Fruit fly (Drosophila melanogaster) whole organism, embryonic: ENCODE results near the gene Pss.

Experiments
- Antp ChIP-seq: fragments of 200-800 bp; sonication (Bioruptor generic); optimal IDR thresholded peaks from 3 replicates; lab custom pipeline; 2016; ENCODE audit warnings: missing biosample characterization, missing genetic modification characterization
- CG10321 ChIP-seq: fragments of 200-800 bp; sonication (Bioruptor generic); IDR thresholded peaks from 2 replicates; pipeline ENCODE4 v1.3.6; 2022; ENCODE audit warnings: missing biosample characterization, missing genetic modification characterization
- CG10462 ChIP-seq: fragments of 200-800 bp; sonication (Bioruptor generic); optimal IDR thresholded peaks from 2 replicates; lab custom pipeline; 2016; ENCODE audit warnings: missing biosample characterization, missing genetic modification characterization
- CG10565 ChIP-seq: fragments of 200-800 bp; sonication (Bioruptor generic); optimal IDR thresholded peaks from 3 replicates; lab custom pipeline; 2016; ENCODE audit warnings: missing biosample characterization, mild to moderate bottlenecking, missing genetic modification characterization
- CG10959 ChIP-seq: fragments of 200-800 bp; sonication (Bioruptor generic); IDR thresholded peaks from 2 replicates; pipeline ENCODE4 v1.3.6; 2022; ENCODE audit warnings: missing biosample characterization, missing genetic modification characterization
- CG11247 ChIP-seq: fragments of 200-800 bp; sonication (Bioruptor generic); IDR thresholded peaks from 2 replicates; pipeline ENCODE4 v1.3.6; 2022; ENCODE audit warnings: missing biosample characterization, missing genetic modification characterization
- CG11560 ChIP-seq: fragments of 200-800 bp; sonication (Bioruptor generic); IDR thresholded peaks from 3 replicates; pipeline ENCODE4 v1.3.6; 2022; ENCODE audit warnings: missing biosample characterization, missing genetic modification characterization
- CG13287 ChIP-seq: fragments of 200-800 bp; sonication (Bioruptor generic); IDR thresholded peaks from 2 replicates; pipeline ENCODE4 v1.3.6; 2022; ENCODE audit warnings: missing biosample characterization, missing genetic modification characterization; ENCODE audit not compliant: partially characterized antibody
- CG13775 ChIP-seq: fragments of 200-800 bp; sonication (Bioruptor generic); optimal IDR thresholded peaks from 3 replicates; lab custom pipeline; 2017; ENCODE audit warnings: missing biosample characterization, mild to moderate bottlenecking, missing genetic modification characterization
- CG15269 ChIP-seq: fragments of 200-800 bp; sonication (Bioruptor generic); optimal IDR thresholded peaks from 2 replicates; lab custom pipeline; 2018; ENCODE audit warnings: missing biosample characterization, mild to moderate bottlenecking, missing genetic modification characterization, moderate library complexity
- CG17328 ChIP-seq: fragments of 200-800 bp; sonication (Bioruptor generic); IDR thresholded peaks from 2 replicates; pipeline ENCODE4 v1.3.6; 2022; ENCODE audit warnings: missing biosample characterization, missing genetic modification characterization
- CG18011 ChIP-seq: fragments of 200-800 bp; sonication (Bioruptor generic); optimal IDR thresholded peaks from 2 replicates; lab custom pipeline; 2017; ENCODE audit warnings: missing biosample characterization, missing genetic modification characterization, mild to moderate bottlenecking, moderate library complexity, missing genotype
- CG18262 ChIP-seq: fragments of 200-800 bp; optimal IDR thresholded peaks from 3 replicates; lab custom pipeline; 2019; ENCODE audit warnings: missing biosample characterization, mild to moderate bottlenecking, missing genetic modification characterization, moderate library complexity
- CG2120 ChIP-seq: fragments of 200-800 bp; sonication (Bioruptor generic); optimal IDR thresholded peaks from 3 replicates; lab custom pipeline; 2016; ENCODE audit warnings: missing biosample characterization, missing genetic modification characterization
- CG30431 ChIP-seq: fragments of 200-800 bp; sonication (Bioruptor generic); optimal IDR thresholded peaks from 2 replicates; lab custom pipeline; 2017; ENCODE audit warnings: missing biosample characterization, missing genetic modification characterization
- CG31388 ChIP-seq: fragments of 200-800 bp; sonication (Bioruptor generic); optimal IDR thresholded peaks from 2 replicates; lab custom pipeline; 2016; ENCODE audit warnings: missing biosample characterization, missing genetic modification characterization
- CG32767 ChIP-seq: fragments of 200-800 bp; sonication (Bioruptor generic); IDR thresholded peaks from 2 replicates; pipeline ENCODE4 v1.3.6; 2022; ENCODE audit warnings: missing biosample characterization, missing genetic modification characterization
- CG32772 ChIP-seq: fragments of 200-800 bp; sonication (Bioruptor generic); IDR thresholded peaks from 2 replicates; pipeline ENCODE4 v1.3.6; 2022; ENCODE audit warnings: missing biosample characterization, missing genetic modification characterization
- CG4328 ChIP-seq: fragments of 200-800 bp; sonication (Bioruptor generic); optimal IDR thresholded peaks from 3 replicates; lab custom pipeline; 2017; ENCODE audit warnings: missing biosample characterization, missing genetic modification reagents, missing genetic modification characterization
- CG4730 ChIP-seq: fragments of 200-800 bp; sonication (Bioruptor generic); IDR thresholded peaks from 2 replicates; pipeline ENCODE4 v1.3.6; 2022; ENCODE audit warnings: missing biosample characterization, missing genetic modification characterization
- CG6175 ChIP-seq: fragments of 200-800 bp; sonication (Bioruptor generic); IDR thresholded peaks from 3 replicates; pipeline ENCODE4 v1.3.6; 2022; ENCODE audit warnings: missing biosample characterization, missing genetic modification characterization
- CG6689 ChIP-seq: fragments of 200-800 bp; sonication (Bioruptor generic); IDR thresholded peaks from 2 replicates; pipeline ENCODE4 v1.3.6; 2022; ENCODE audit warnings: missing biosample characterization, missing genetic modification characterization
- CG6791 ChIP-seq: fragments of 200-800 bp; sonication (Bioruptor generic); IDR thresholded peaks from 3 replicates; pipeline ENCODE4 v1.3.6; 2022; ENCODE audit warnings: missing biosample characterization, missing genetic modification characterization; ENCODE audit not compliant: partially characterized antibody
- CG8359 ChIP-seq: fragments of 200-800 bp; sonication (Bioruptor generic); optimal IDR thresholded peaks from 2 replicates; lab custom pipeline; 2017; ENCODE audit warnings: missing biosample characterization, mild to moderate bottlenecking, missing genetic modification characterization, borderline replicate concordance
- CG9437 ChIP-seq: fragments of 200-800 bp; sonication (Bioruptor generic); optimal IDR thresholded peaks from 2 replicates; lab custom pipeline; 2018; ENCODE audit warnings: missing biosample characterization, mild to moderate bottlenecking, missing genetic modification characterization
- CG9609 ChIP-seq: fragments of 200-800 bp; sonication (Bioruptor generic); optimal IDR thresholded peaks from 3 replicates; lab custom pipeline; 2016; ENCODE audit warnings: missing biosample characterization, missing genetic modification characterization
- Camta ChIP-seq: fragments of 200-800 bp; sonication (Bioruptor generic); optimal IDR thresholded peaks from 2 replicates; lab custom pipeline; 2016; ENCODE audit warnings: missing biosample characterization, missing genetic modification characterization
- D19B ChIP-seq: fragments of 200-800 bp; sonication (Bioruptor generic); optimal IDR thresholded peaks from 2 replicates; lab custom pipeline; 2017; ENCODE audit warnings: missing biosample characterization, mild to moderate bottlenecking, missing genetic modification characterization
- Elba2 ChIP-seq: fragments of 200-800 bp; sonication (Bioruptor generic); optimal IDR thresholded peaks from 3 replicates; lab custom pipeline; 2016; ENCODE audit warnings: missing biosample characterization, missing genetic modification characterization
- HLH3B ChIP-seq: fragments of 200-800 bp; sonication (Bioruptor generic); IDR thresholded peaks from 2 replicates; pipeline ENCODE4 v1.3.6; 2022; ENCODE audit warnings: missing biosample characterization, missing genetic modification characterization
- HLH4C ChIP-seq: fragments of 200-800 bp; sonication (Bioruptor generic); IDR thresholded peaks from 3 replicates; pipeline ENCODE4 v1.3.6; 2022; ENCODE audit warnings: missing biosample characterization, missing genetic modification characterization; ENCODE audit not compliant: partially characterized antibody
- HmgD ChIP-seq: fragments of 200-800 bp; sonication (Bioruptor generic); optimal IDR thresholded peaks from 3 replicates; lab custom pipeline; 2016; ENCODE audit warnings: missing biosample characterization, missing genetic modification characterization
- Meics ChIP-seq: fragments of 200-800 bp; sonication (Bioruptor generic); optimal IDR thresholded peaks from 2 replicates; lab custom pipeline; 2017; ENCODE audit warnings: missing biosample characterization, mild to moderate bottlenecking, missing genetic modification characterization
- Myb ChIP-seq: fragments of 200-800 bp; sonication (Bioruptor generic); optimal IDR thresholded peaks from 2 replicates; lab custom pipeline; 2016; ENCODE audit warnings: missing biosample characterization, missing genetic modification characterization
- Ptx1 ChIP-seq: fragments of 200-800 bp; sonication (Bioruptor generic); IDR thresholded peaks from 2 replicates; pipeline ENCODE4 v1.3.6; 2022; ENCODE audit warnings: missing biosample characterization, missing genetic modification characterization
- Trl ChIP-seq, 3 experiments: fragments of >200 bp in 2 of 3; fragments of 200-800 bp in 1 of 3; sonication (Bioruptor generic) in 1 of 3; optimal IDR thresholded peaks; 2 replicates in 1 of 3; 3 replicates in 2 of 3; lab custom pipeline; 2016 to 2017; ENCODE audit warnings: missing biosample characterization in 1 of 3, missing genetic modification characterization in 1 of 3
- YL-1 ChIP-seq: fragments of 200-800 bp; sonication (Bioruptor generic); optimal IDR thresholded peaks from 3 replicates; lab custom pipeline; 2017; ENCODE audit warnings: missing biosample characterization, mild to moderate bottlenecking, missing genetic modification characterization
- ase ChIP-seq: fragments of 200-800 bp; sonication (Bioruptor generic); IDR thresholded peaks from 3 replicates; pipeline ENCODE4 v1.3.6; 2022; ENCODE audit warnings: missing biosample characterization, missing genetic modification characterization
- ci ChIP-seq: fragments of 200-800 bp; sonication (Bioruptor generic); IDR thresholded peaks from 3 replicates; pipeline ENCODE4 v1.3.6; 2022; ENCODE audit warnings: missing biosample characterization, missing genetic modification characterization
- crol ChIP-seq: fragments of 200-800 bp; sonication (Bioruptor generic); IDR thresholded peaks from 2 replicates; pipeline ENCODE4 v1.3.6; 2022; ENCODE audit warnings: missing biosample characterization, missing genetic modification characterization
- da ChIP-seq: fragments of 200-800 bp; sonication (Bioruptor generic); optimal IDR thresholded peaks from 2 replicates; lab custom pipeline; 2016; ENCODE audit warnings: missing biosample characterization, missing genetic modification characterization
- fru ChIP-seq: fragments of >200 bp; optimal IDR thresholded peaks from 2 replicates; lab custom pipeline; 2017
- grn ChIP-seq: fragments of 200-800 bp; sonication (Bioruptor generic); optimal IDR thresholded peaks from 3 replicates; lab custom pipeline; 2017; ENCODE audit warnings: missing biosample characterization, missing genetic modification characterization
- gro ChIP-seq: fragments of 200-800 bp; sonication (Bioruptor generic); optimal IDR thresholded peaks from 2 replicates; lab custom pipeline; 2016; ENCODE audit warnings: missing biosample characterization, missing genetic modification characterization
- jigr1 ChIP-seq: fragments of 200-800 bp; sonication (Bioruptor generic); IDR thresholded peaks from 3 replicates; pipeline ENCODE4 v1.3.6; 2022; ENCODE audit warnings: missing biosample characterization, missing genetic modification characterization
- row ChIP-seq: fragments of 200-800 bp; sonication (Bioruptor generic); IDR thresholded peaks from 3 replicates; pipeline ENCODE4 v1.3.6; 2022; ENCODE audit warnings: missing biosample characterization, missing genetic modification characterization
- sna ChIP-seq: fragments of 200-800 bp; sonication (Bioruptor generic); IDR thresholded peaks from 2 replicates; pipeline ENCODE4 v1.3.6; 2022; ENCODE audit warnings: missing biosample characterization, missing genetic modification characterization; ENCODE audit not compliant: partially characterized antibody
- stc ChIP-seq: fragments of 200-800 bp; sonication (Bioruptor generic); IDR thresholded peaks from 2 replicates; pipeline ENCODE4 v1.3.6; 2022; ENCODE audit warnings: missing biosample characterization, missing genetic modification characterization
- tx ChIP-seq: fragments of 200-800 bp; sonication (Bioruptor generic); optimal IDR thresholded peaks from 2 replicates; lab custom pipeline; 2016; ENCODE audit warnings: missing biosample characterization, missing genetic modification characterization
- vnd ChIP-seq: fragments of 200-800 bp; sonication (Bioruptor generic); IDR thresholded peaks from 3 replicates; pipeline ENCODE4 v1.3.6; 2022; ENCODE audit warnings: missing biosample characterization, missing genetic modification characterization; ENCODE audit not compliant: partially characterized antibody
- zfh2 ChIP-seq: fragments of 200-800 bp; sonication (Bioruptor generic); optimal IDR thresholded peaks from 2 replicates; lab custom pipeline; 2016; ENCODE audit warnings: missing biosample characterization, missing genetic modification characterization

Pss gene

dm6 chr3L:20494780-20495591 is 31.0 kb downstream of the Pss start, which contains the start of gene ZnT77C (continued):
- no peak for TF ChIP-seq HLH4C (GFP tag; lab: Robert Waterston, UW)
- TF ChIP-seq CG18011: no peak
- no peak for TF ChIP-seq vnd
- TF ChIP-seq crol: no peak
- no peak for TF ChIP-seq grn (GFP tag; lab: Kevin White, UChicago)
- TF ChIP-seq D19B: no peak
- TF ChIP-seq CG13775 (GFP tag; lab: Kevin White, UChicago): no peak
- TF ChIP-seq HmgD: no peak
- no peak for TF ChIP-seq CG4730
- TF ChIP-seq CG32767 (GFP tag; lab: Robert Waterston, UW): no peak
- no peak for TF ChIP-seq sna (GFP tag; lab: Robert Waterston, UW)
- TF ChIP-seq stc: no peak
- no peak for TF ChIP-seq CG6689 (GFP tag; lab: Robert Waterston, UW)
- TF ChIP-seq da (GFP tag; lab: Kevin White, UChicago): no peak
- TF ChIP-seq Antp (GFP tag; lab: Kevin White, UChicago): no peak
- TF ChIP-seq CG4328 (GFP tag; lab: Kevin White, UChicago): no peak
- TF ChIP-seq YL-1 (GFP tag; lab: Kevin White, UChicago): peak; percentile 32
- no peak for TF ChIP-seq tx
- TF ChIP-seq CG9609 (GFP tag; lab: Kevin White, UChicago): no peak
- TF ChIP-seq CG10321 (GFP tag; lab: Robert Waterston, UW): no peak
- no peak for TF ChIP-seq CG6791 (GFP tag; lab: Robert Waterston, UW)
- TF ChIP-seq CG2120: peak; percentile 32
- no peak for TF ChIP-seq Trl (optimal IDR thresholded peaks at IDR 0.05; lab: Kevin White, UChicago)
- no peak for TF ChIP-seq Trl (GFP tag; optimal IDR thresholded peaks at IDR 0.05; lab: Kevin White, UChicago)
- TF ChIP-seq CG18262 (tag; lab: Kevin White, UChicago): no peak
- no peak for TF ChIP-seq CG10565 (GFP tag; lab: Kevin White, UChicago)
- TF ChIP-seq fru (lab: Kevin White, UChicago): no peak
- TF ChIP-seq CG6175 (GFP tag; lab: Robert Waterston, UW): no peak
- no peak for TF ChIP-seq CG8359
- no peak for TF ChIP-seq CG17328 (GFP tag; lab: Robert Waterston, UW)
- no peak for TF ChIP-seq CG10462 (GFP tag; lab: Kevin White, UChicago)
- no peak for TF ChIP-seq jigr1
- TF ChIP-seq CG9437 (GFP tag; lab: Kevin White, UChicago): no peak
- no peak for TF ChIP-seq zfh2 (GFP tag; lab: Kevin White, UChicago)
- no peak for TF ChIP-seq CG11247 (GFP tag; lab: Robert Waterston, UW)
- TF ChIP-seq CG11560: no peak
- TF ChIP-seq HLH3B: no peak
- no peak for TF ChIP-seq CG10959 (GFP tag; lab: Robert Waterston, UW)
- peak; percentile 48 for TF ChIP-seq row (GFP tag; lab: Robert Waterston, UW)
- peak; percentile 98 for TF ChIP-seq Myb (GFP tag; lab: Kevin White, UChicago)
- TF ChIP-seq ase (GFP tag; lab: Robert Waterston, UW): no peak
- no peak for TF ChIP-seq CG31388 (GFP tag; lab: Kevin White, UChicago)
- no peak for TF ChIP-seq CG30431 (GFP tag; lab: Kevin White, UChicago)
- TF ChIP-seq CG32772: no peak
- peak; percentile 40 for TF ChIP-seq CG15269
- peak; percentile 26; the same call in 1 of the 2 replicates for TF ChIP-seq CG13287
- no peak for TF ChIP-seq ci (GFP tag; lab: Robert Waterston, UW)
- TF ChIP-seq Meics (GFP tag; lab: Kevin White, UChicago): no peak
- TF ChIP-seq Camta: no peak
- TF ChIP-seq Elba2 (GFP tag; lab: Kevin White, UChicago): no peak
- TF ChIP-seq Ptx1 (GFP tag; lab: Robert Waterston, UW): no peak
- no peak for TF ChIP-seq gro (GFP tag; lab: Kevin White, UChicago)
